Fruit fly (Drosophila melanogaster) whole organism, pupa: Measurements from ENCODE around the gene out.

Experiments
- CG10348 ChIP-seq: fragments of 200-800 bp; sonication (Bioruptor generic); IDR thresholded peaks from 2 replicates; pipeline ENCODE4 v1.3.6; 2022; ENCODE audit warnings: missing biosample characterization, missing genetic modification characterization
- CG12605 ChIP-seq: fragments of 200-800 bp; sonication (Bioruptor generic); IDR thresholded peaks from 2 replicates; pipeline ENCODE4 v1.3.6; 2022; ENCODE audit warnings: missing biosample characterization, missing genetic modification characterization
- CG13204 ChIP-seq: fragments of 200-800 bp; sonication (Bioruptor generic); optimal IDR thresholded peaks from 2 replicates; lab custom pipeline; 2018; ENCODE audit warnings: missing biosample characterization, mild to moderate bottlenecking, missing genetic modification characterization, moderate library complexity
- CG14655 ChIP-seq: fragments of 200-800 bp; sonication (Bioruptor generic); optimal IDR thresholded peaks from 3 replicates; lab custom pipeline; 2017; ENCODE audit warnings: mild to moderate bottlenecking, missing biosample characterization, missing genetic modification reagents, missing genetic modification characterization
- CG15710 ChIP-seq: fragments of 200-800 bp; sonication (Bioruptor generic); optimal IDR thresholded peaks from 2 replicates; lab custom pipeline; 2018; ENCODE audit warnings: missing biosample characterization, mild to moderate bottlenecking, missing genetic modification characterization, moderate library complexity
- CG17806 ChIP-seq: fragments of 200-800 bp; sonication (Bioruptor generic); optimal IDR thresholded peaks from 2 replicates; lab custom pipeline; 2018; ENCODE audit warnings: missing biosample characterization, mild to moderate bottlenecking, missing genetic modification characterization, moderate library complexity
- CG32121 ChIP-seq: fragments of 200-800 bp; sonication (Bioruptor generic); IDR thresholded peaks from 2 replicates; pipeline ENCODE4 v1.3.6; 2022; ENCODE audit warnings: missing biosample characterization, missing genetic modification characterization
- CG34367 ChIP-seq: fragments of 200-800 bp; sonication (Bioruptor generic); optimal IDR thresholded peaks from 2 replicates; lab custom pipeline; 2018; ENCODE audit warnings: missing biosample characterization, mild to moderate bottlenecking, missing genetic modification characterization
- CG4496 ChIP-seq: fragments of 200-800 bp; sonication (Bioruptor generic); IDR thresholded peaks from 3 replicates; pipeline ENCODE4 v1.3.6; 2022; ENCODE audit warnings: missing biosample characterization, missing genetic modification characterization
- CG8159 ChIP-seq: fragments of 200-800 bp; sonication (Bioruptor generic); optimal IDR thresholded peaks from 3 replicates; lab custom pipeline; 2018; ENCODE audit warnings: missing biosample characterization, mild to moderate bottlenecking, missing genetic modification characterization, moderate library complexity
- CG8301 ChIP-seq: fragments of 200-800 bp; sonication (Bioruptor generic); optimal IDR thresholded peaks from 2 replicates; lab custom pipeline; 2018; ENCODE audit warnings: missing biosample characterization, mild to moderate bottlenecking, missing genetic modification characterization
- CG9948 ChIP-seq: fragments of 200-800 bp; sonication (Bioruptor generic); optimal IDR thresholded peaks from 2 replicates; lab custom pipeline; 2018; ENCODE audit warnings: missing biosample characterization, mild to moderate bottlenecking, missing genetic modification characterization, moderate library complexity
- D1 ChIP-seq: fragments of 200-800 bp; sonication (Bioruptor generic); optimal IDR thresholded peaks from 2 replicates; lab custom pipeline; 2018; ENCODE audit warnings: missing biosample characterization, mild to moderate bottlenecking, missing genetic modification characterization, moderate library complexity
- EcR ChIP-seq: fragments of 200-800 bp; sonication (Bioruptor generic); optimal IDR thresholded peaks from 3 replicates; lab custom pipeline; 2019; ENCODE audit warnings: missing biosample characterization, missing genetic modification characterization, mild to moderate bottlenecking, moderate library complexity, missing genetic modification reagents
- Ets98B ChIP-seq: fragments of 200-800 bp; sonication (Bioruptor generic); IDR thresholded peaks from 2 replicates; pipeline ENCODE4 v1.3.6; 2022; ENCODE audit warnings: missing biosample characterization, missing genetic modification characterization
- Pif1A ChIP-seq: fragments of 200-800 bp; sonication (Bioruptor generic); optimal IDR thresholded peaks from 3 replicates; lab custom pipeline; 2016; ENCODE audit warnings: missing biosample characterization, missing genetic modification characterization
- Pif1B ChIP-seq: fragments of 200-800 bp; sonication (Bioruptor generic); optimal IDR thresholded peaks from 3 replicates; lab custom pipeline; 2016; ENCODE audit warnings: missing biosample characterization, missing genetic modification characterization
- Snoo ChIP-seq: fragments of 200-800 bp; sonication (Bioruptor generic); optimal IDR thresholded peaks from 3 replicates; lab custom pipeline; 2017; ENCODE audit warnings: missing biosample characterization, mild to moderate bottlenecking, missing genetic modification characterization, inconsistent platforms
- fd96Ca ChIP-seq: fragments of 200-800 bp; sonication (Bioruptor generic); IDR thresholded peaks from 3 replicates; pipeline ENCODE4 v1.3.6; 2022; ENCODE audit warnings: missing biosample characterization, missing genetic modification characterization
- gl ChIP-seq: fragments of 200-800 bp; sonication (Bioruptor generic); optimal IDR thresholded peaks from 2 replicates; lab custom pipeline; 2018; ENCODE audit warnings: missing biosample characterization, mild to moderate bottlenecking, missing genetic modification characterization
- rn ChIP-seq: fragments of 200-800 bp; sonication (Bioruptor generic); IDR thresholded peaks from 2 replicates; pipeline ENCODE4 v1.3.6; 2022; ENCODE audit warnings: missing biosample characterization, missing genetic modification characterization

out gene

dm6 chrX:19286235-19286634 is 35.7 kb downstream of the out start:
- TF ChIP-seq CG17806 (tag; lab: Kevin White, UChicago) (no peak), CG4496 (GFP tag; lab: Robert Waterston, UW) (no peak), D1 (no peak), CG12605 (GFP tag; lab: Robert Waterston, UW) (no peak), EcR (GFP tag; lab: Kevin White, UChicago) (no peak), fd96Ca (no peak), CG14655 (no peak), Pif1A (GFP tag; lab: Kevin White, UChicago) (no peak), CG8159 (tag; lab: Kevin White, UChicago) (no peak)

dm6 chrX:19285441-19285840 is 36.5 kb downstream of the out start:
- peak; percentile 35 for TF ChIP-seq EcR (GFP tag; lab: Kevin White, UChicago)
- no peak for TF ChIP-seq CG4496 (GFP tag; lab: Robert Waterston, UW)

- no peak for TF ChIP-seq CG12605 (GFP tag; lab: Robert Waterston, UW)
- TF ChIP-seq CG32121 (GFP tag; lab: Robert Waterston, UW): no peak
- TF ChIP-seq gl: no peak
- TF ChIP-seq Pif1A (GFP tag; lab: Kevin White, UChicago): no peak
- TF ChIP-seq D1: no peak
- TF ChIP-seq CG15710 (tag; lab: Kevin White, UChicago): peak; percentile 23
- TF ChIP-seq CG8301 (tag; lab: Kevin White, UChicago): no peak
- peak; percentile 27 for TF ChIP-seq CG8159 (tag; lab: Kevin White, UChicago)
- TF ChIP-seq Ets98B: peak; percentile 28; the same call in 1 of the 2 replicates
- 0 out of 2 replicates have a peak, but pooled peaks have one; percentile 5 for TF ChIP-seq rn (GFP tag; lab: Robert Waterston, UW)
- TF ChIP-seq CG34367 (tag; lab: Kevin White, UChicago): peak; percentile 15
- TF ChIP-seq fd96Ca: no peak; the same call in 2 of the 3 replicates
- peak; percentile 50; the same call in 2 of the 3 replicates for TF ChIP-seq CG4496 (GFP tag; lab: Robert Waterston, UW)
- no peak for TF ChIP-seq CG14655
- no peak for TF ChIP-seq CG13204
- no peak for TF ChIP-seq EcR (GFP tag; lab: Kevin White, UChicago)
- no peak for TF ChIP-seq Pif1B (GFP tag; lab: Kevin White, UChicago)
- TF ChIP-seq Snoo (tag; lab: Kevin White, UChicago): peak; percentile 11
- no peak for TF ChIP-seq CG9948 (tag; lab: Kevin White, UChicago)
- peak; percentile 35 for TF ChIP-seq CG17806 (tag; lab: Kevin White, UChicago)
- TF ChIP-seq CG10348: no peak
Observed at dm6 chrX:19281271-19281670, 40.6 kb downstream of the out start.

- TF ChIP-seq Pif1A (GFP tag; lab: Kevin White, UChicago) (no peak), CG9948 (tag; lab: Kevin White, UChicago) (no peak), Pif1B (GFP tag; lab: Kevin White, UChicago) (no peak), EcR (GFP tag; lab: Kevin White, UChicago) (no peak), CG17806 (tag; lab: Kevin White, UChicago) (no peak), CG4496 (GFP tag; lab: Robert Waterston, UW) (no peak), CG13204 (no peak), gl (no peak), CG14655 (no peak), Ets98B (no peak), D1 (no peak)
Observed at dm6 chrX:19280685-19281084, 41.2 kb downstream of the out start.

- TF ChIP-seq rn (GFP tag; lab: Robert Waterston, UW): no peak
- TF ChIP-seq fd96Ca: no peak
- TF ChIP-seq CG8301 (tag; lab: Kevin White, UChicago): no peak
- TF ChIP-seq CG10348: no peak
- TF ChIP-seq Snoo (tag; lab: Kevin White, UChicago): no peak
- no peak for TF ChIP-seq CG4496 (GFP tag; lab: Robert Waterston, UW)
- no peak for TF ChIP-seq CG9948 (tag; lab: Kevin White, UChicago)
- TF ChIP-seq CG34367 (tag; lab: Kevin White, UChicago): no peak
- TF ChIP-seq CG15710 (tag; lab: Kevin White, UChicago): no peak
- TF ChIP-seq gl: no peak
- no peak for TF ChIP-seq CG17806 (tag; lab: Kevin White, UChicago)
- TF ChIP-seq CG12605 (GFP tag; lab: Robert Waterston, UW): no peak
- TF ChIP-seq CG32121 (GFP tag; lab: Robert Waterston, UW): no peak
- TF ChIP-seq Pif1A (GFP tag; lab: Kevin White, UChicago): no peak
- no peak for TF ChIP-seq CG13204
- TF ChIP-seq CG14655: no peak
- no peak for TF ChIP-seq EcR (GFP tag; lab: Kevin White, UChicago)
Observed at dm6 chrX:19280249-19280648, 41.7 kb downstream of the out start, which contains the start of gene CG8028. Gene CG8028, minus strand, starts transcription at chrX:19280349.

- TF ChIP-seq rn (GFP tag; lab: Robert Waterston, UW) (no peak), Ets98B (no peak), CG8301 (tag; lab: Kevin White, UChicago) (no peak)
Observed at dm6 chrX:19278395-19278794, 43.5 kb downstream of the out start.

dm6 chrX:19276489-19277117 is 45.3 kb downstream of the out start, which contains the start of the genes CG32537 and CG32536:
Gene CG32537, minus strand, starts transcription at chrX:19276539.
Gene CG32536, minus strand, starts transcription at chrX:19276898.
- TF ChIP-seq CG15710 (tag; lab: Kevin White, UChicago) (no peak), CG8159 (tag; lab: Kevin White, UChicago) (no peak), CG32121 (GFP tag; lab: Robert Waterston, UW) (no peak), CG8301 (tag; lab: Kevin White, UChicago) (no peak), Pif1A (GFP tag; lab: Kevin White, UChicago) (no peak), Pif1B (GFP tag; lab: Kevin White, UChicago) (no peak), gl (no peak), D1 (no peak), CG34367 (tag; lab: Kevin White, UChicago) (no peak), rn (GFP tag; lab: Robert Waterston, UW) (no peak)
